Worm (Caenorhabditis elegans): ENCODE data around the gene cogc-8.

cogc-8 gene

ce11 chrIV:247494-247893 is 7.2 kb downstream of the cogc-8 start (continued):
- TF ChIP-seq Y116A8C.19 (tag; optimal IDR thresholded peaks at IDR 0.05; ENCODE audit: borderline replicate concordance) (no peak), nhr-47 (tag; optimal IDR thresholded peaks at IDR 0.05) (peak; percentile 44), hlh-17 (GFP tag; optimal IDR thresholded peaks at IDR 0.05; ENCODE audit: borderline replicate concordance) (no peak), nhr-11 (tag; optimal IDR thresholded peaks at IDR 0.05) (no peak), nhr-76 (tag; optimal IDR thresholded peaks at IDR 0.05) (no peak), swsn-7 (tag; optimal IDR thresholded peaks at IDR 0.05) (no peak), unc-30 (tag; optimal IDR thresholded peaks at IDR 0.05) (no peak), unc-98 (GFP tag; IDR thresholded peaks at IDR 0.05) (no peak), pag-3 (tag; optimal IDR thresholded peaks at IDR 0.05; ENCODE audit: borderline replicate concordance, insufficient read depth) (no peak), C34B4.2 (tag; optimal IDR thresholded peaks at IDR 0.05) (no peak), aly-2 (tag; optimal IDR thresholded peaks at IDR 0.05) (no peak), fkh-10 (GFP tag; optimal IDR thresholded peaks at IDR 0.05) (no peak), ceh-8 (GFP tag; optimal IDR thresholded peaks at IDR 0.05) (no peak), grh-1 (GFP tag; IDR thresholded peaks at IDR 0.05) (peak; percentile 43; the same call in 1 of the 2 replicates), nhr-12 (tag; optimal IDR thresholded peaks at IDR 0.05) (no peak), fos-1 (tag; optimal IDR thresholded peaks at IDR 0.05) (no peak), elt-3 (tag; optimal IDR thresholded peaks at IDR 0.05) (peak in 3 of 6 experiments; percentile 35 to 98 (median 92)), lin-39 (tag; optimal IDR thresholded peaks at IDR 0.05) (no peak), lin-14 (GFP tag; optimal IDR thresholded peaks at IDR 0.05) (peak; percentile 67), pax-3 (tag; optimal IDR thresholded peaks at IDR 0.05) (no peak), tlp-1 (tag; optimal IDR thresholded peaks at IDR 0.05) (no peak), skn-1 (tag; optimal IDR thresholded peaks at IDR 0.05) (no peak), blmp-1 (tag; optimal IDR thresholded peaks at IDR 0.05) (peak; percentile 89), egl-27 (tag; optimal IDR thresholded peaks at IDR 0.05) (no peak), ets-5 (GFP tag; IDR thresholded peaks at IDR 0.05) (no peak), aha-1 (tag; optimal IDR thresholded peaks at IDR 0.05) (no peak), ceh-63 (GFP tag; optimal IDR thresholded peaks at IDR 0.05) (no peak), fkh-8 (tag; optimal IDR thresholded peaks at IDR 0.05) (no peak), nhr-77 (tag; optimal IDR thresholded peaks at IDR 0.05) (no peak), isw-1 (GFP tag; IDR thresholded peaks at IDR 0.05) (no peak)

- TF ChIP-seq nhr-84 (tag; optimal IDR thresholded peaks at IDR 0.05) (no peak), nhr-47 (tag; optimal IDR thresholded peaks at IDR 0.05) (no peak), C16A3.4 (tag; optimal IDR thresholded peaks at IDR 0.05) (no peak), nhr-20 (tag; optimal IDR thresholded peaks at IDR 0.05) (no peak), ztf-11 (tag; optimal IDR thresholded peaks at IDR 0.05) (no peak), nhr-11 (tag; optimal IDR thresholded peaks at IDR 0.05) (no peak), mef-2 (tag; optimal IDR thresholded peaks at IDR 0.05) (no peak), swsn-7 (tag; optimal IDR thresholded peaks at IDR 0.05) (no peak), lin-15B (tag; optimal IDR thresholded peaks at IDR 0.05) (no peak), C04F5.9 (tag; optimal IDR thresholded peaks at IDR 0.05) (no peak), lir-3 (tag; optimal IDR thresholded peaks at IDR 0.05; ENCODE audit: poor library complexity) (no peak), nhr-77 (tag; optimal IDR thresholded peaks at IDR 0.05) (no peak)
Observed at ce11 chrIV:252454-252853, 12.2 kb downstream of the cogc-8 start, which contains the start of gene grl-19. Gene grl-19, minus strand, starts transcription at chrIV:252554.

ce11 chrIV:255379-255857 is 15.2 kb downstream of the cogc-8 start, which contains the start of gene rcat-1:
Gene rcat-1, minus strand, starts transcription at chrIV:255429.
- TF ChIP-seq lin-39 (tag; optimal IDR thresholded peaks at IDR 0.05) (peak; percentile 14), nhr-11 (tag; optimal IDR thresholded peaks at IDR 0.05) (peak; percentile 43), lin-15B (tag; optimal IDR thresholded peaks at IDR 0.05) (peak; percentile 96), lir-3 (tag; optimal IDR thresholded peaks at IDR 0.05; ENCODE audit: poor library complexity) (peak; percentile 43), ceh-63 (GFP tag; optimal IDR thresholded peaks at IDR 0.05) (no peak), nhr-19 (GFP tag; conservative IDR thresholded peaks at IDR 0.05) (peak; percentile 72), zag-1 (tag; optimal IDR thresholded peaks at IDR 0.05) (peak; percentile 49), nhr-77 (tag; optimal IDR thresholded peaks at IDR 0.05) (peak; percentile 82), ceh-82 (tag; optimal IDR thresholded peaks at IDR 0.05) (peak; percentile 78 to 95 (median 81)), ceh-88 (GFP tag; IDR thresholded peaks at IDR 0.05) (no peak), hlh-4 (tag; optimal IDR thresholded peaks at IDR 0.05) (no peak), lin-35 (GFP tag; optimal IDR thresholded peaks at IDR 0.05) (peak; percentile 97 to 99), nhr-20 (tag; optimal IDR thresholded peaks at IDR 0.05) (peak; percentile 63), nhr-90 (tag; optimal IDR thresholded peaks at IDR 0.05; ENCODE audit: poor library complexity) (peak; percentile 55), dsc-1 (tag; optimal IDR thresholded peaks at IDR 0.05) (peak; percentile 44), skn-1 (tag; optimal IDR thresholded peaks at IDR 0.05) (peak; percentile 89), elt-3 (tag; optimal IDR thresholded peaks at IDR 0.05) (peak in 3 of 6 experiments; percentile 59 to 93 (median 66)), unc-62 (GFP tag; optimal IDR thresholded peaks at IDR 0.05) (no peak), aly-2 (tag; optimal IDR thresholded peaks at IDR 0.05) (peak; percentile 10), tlp-1 (tag; optimal IDR thresholded peaks at IDR 0.05) (no peak), ets-5 (GFP tag; IDR thresholded peaks at IDR 0.05) (no peak), mab-9 (GFP tag; IDR thresholded peaks at IDR 0.05) (no peak), nhr-76 (tag; optimal IDR thresholded peaks at IDR 0.05) (no peak)
